Worm (Caenorhabditis elegans) whole organism, L2 larva: ENCODE data around the gene D1053.3.

Experiments
- ZK546.5 ChIP-seq: sonication (generic microtip); optimal IDR thresholded peaks from 2 replicates; lab custom pipeline; 2017; ENCODE audit warnings: missing biosample characterization, missing genetic modification characterization
- ama-1 ChIP-seq: fragments of 150-350 bp; optimal IDR thresholded peaks from 2 replicates; lab custom pipeline; 2018; ENCODE audit warnings: inconsistent platforms
- ceh-82 ChIP-seq: fragments of 150-350 bp; optimal IDR thresholded peaks from 2 replicates; lab custom pipeline; 2014; ENCODE audit warnings: missing biosample characterization, missing genetic modification characterization
- elt-3 ChIP-seq: sonication (generic microtip); optimal IDR thresholded peaks from 2 replicates; lab custom pipeline; 2017; ENCODE audit warnings: missing biosample characterization, missing genetic modification characterization
- nhr-237 ChIP-seq: fragments of 150-350 bp; optimal IDR thresholded peaks from 2 replicates; lab custom pipeline; 2014; ENCODE audit warnings: missing biosample characterization, missing genetic modification characterization
- unc-55 ChIP-seq: fragments of 150-350 bp; sonication (generic microtip); optimal IDR thresholded peaks from 3 replicates; lab custom pipeline; 2014; ENCODE audit warnings: missing biosample characterization, missing genetic modification reagents, missing genetic modification characterization
- zag-1 ChIP-seq: fragments of 150-350 bp; optimal IDR thresholded peaks from 2 replicates; lab custom pipeline; 2014; ENCODE audit warnings: missing biosample characterization, missing genetic modification characterization
- ztf-4 ChIP-seq: fragments of 150-350 bp; optimal IDR thresholded peaks from 2 replicates; lab custom pipeline; 2014; ENCODE audit warnings: missing biosample characterization, missing genetic modification characterization

DNA sequence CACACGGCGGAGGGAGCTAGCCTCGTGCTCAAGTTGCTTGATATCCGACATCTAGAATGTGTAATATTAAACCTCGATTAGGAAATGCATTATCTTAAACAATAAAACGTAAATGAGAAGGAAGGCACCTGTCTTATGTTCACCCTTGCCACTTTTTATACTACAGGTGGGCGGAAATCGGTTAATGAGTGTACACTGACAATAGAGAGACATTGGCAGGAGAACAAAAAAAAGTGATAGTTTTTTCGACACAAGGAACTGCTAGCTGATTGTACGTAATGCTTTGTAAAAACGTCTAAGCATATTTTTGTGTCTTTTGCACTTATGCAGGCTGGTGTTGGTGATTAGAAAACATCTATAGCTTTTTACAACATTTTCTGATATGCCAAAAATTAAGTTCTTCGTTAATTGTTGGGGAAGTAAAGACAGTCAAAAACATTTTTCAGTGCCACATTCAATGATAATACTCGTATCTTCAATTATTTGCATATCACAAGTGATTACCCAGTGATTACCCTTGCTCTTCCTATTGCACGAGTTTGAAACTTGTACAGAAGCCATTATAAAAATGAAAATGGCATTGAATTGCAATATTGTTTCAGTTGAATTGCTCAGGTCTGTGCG lies 24.6 kb downstream of the D1053.3 start, which contains the start of gene col-180:
- no peak for TF ChIP-seq ztf-4
- TF ChIP-seq elt-3 (tag; lab: Kevin White, UChicago), result no peak
- no peak for TF ChIP-seq unc-55
- no peak for TF ChIP-seq ZK546.5
- TF ChIP-seq ama-1 (lab: Kevin White, UChicago), result no peak
- TF ChIP-seq ceh-82, result no peak
- no peak for TF ChIP-seq nhr-237 (tag; lab: Kevin White, UChicago)
- TF ChIP-seq zag-1 (tag; lab: Kevin White, UChicago), result no peak
